Fruit fly (Drosophila melanogaster): ENCODE measurements around the gene mei-P26.

The mei-P26 gene

DNA sequence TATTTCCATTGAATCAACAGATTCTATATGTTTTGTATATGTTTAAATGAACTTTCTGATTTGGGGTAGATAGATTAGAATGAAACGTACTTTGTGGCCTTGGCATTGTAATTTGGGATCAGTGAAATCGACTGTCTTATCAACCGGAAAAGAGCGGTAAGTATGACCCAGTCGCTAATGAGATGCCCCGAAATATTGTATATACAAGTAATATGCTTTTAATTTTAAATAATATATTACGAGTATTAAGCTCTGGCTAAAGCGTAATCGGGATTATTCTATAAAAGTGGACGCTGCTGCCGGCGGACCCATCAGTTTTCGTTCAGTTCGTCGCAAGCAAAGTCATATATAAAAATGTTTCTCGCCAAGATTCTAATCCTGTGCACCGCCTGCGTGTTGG, 53.5 kb downstream of the mei-P26 start, which contains the start of gene CG15369:
Gene CG15369 (plus strand): TSS at position 301 of the 400 bp plus-strand sequence.
- no peak for TF ChIP-seq noc (tag; optimal IDR thresholded peaks at IDR 0.05)

DNA sequence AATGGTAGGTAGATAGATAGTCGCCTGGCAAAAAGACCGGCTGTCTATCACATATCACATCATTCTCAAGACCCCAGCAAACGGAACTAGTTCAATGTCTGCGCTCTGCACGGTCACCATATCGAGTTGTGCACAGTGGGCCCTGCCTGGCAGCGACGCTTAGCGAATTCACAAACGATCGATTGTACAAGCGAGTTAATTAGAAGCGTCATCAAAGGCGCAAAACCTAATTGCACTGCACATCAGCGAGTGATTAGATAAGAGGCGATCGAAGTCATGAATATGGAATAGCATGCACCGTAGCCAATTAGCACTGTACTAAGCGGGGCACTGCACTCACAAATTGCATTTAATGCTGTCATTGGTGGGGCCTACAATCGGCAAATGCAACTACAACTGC, 57.4 kb downstream of the mei-P26 start:
- no peak for TF ChIP-seq noc (tag; optimal IDR thresholded peaks at IDR 0.05)

DNA sequence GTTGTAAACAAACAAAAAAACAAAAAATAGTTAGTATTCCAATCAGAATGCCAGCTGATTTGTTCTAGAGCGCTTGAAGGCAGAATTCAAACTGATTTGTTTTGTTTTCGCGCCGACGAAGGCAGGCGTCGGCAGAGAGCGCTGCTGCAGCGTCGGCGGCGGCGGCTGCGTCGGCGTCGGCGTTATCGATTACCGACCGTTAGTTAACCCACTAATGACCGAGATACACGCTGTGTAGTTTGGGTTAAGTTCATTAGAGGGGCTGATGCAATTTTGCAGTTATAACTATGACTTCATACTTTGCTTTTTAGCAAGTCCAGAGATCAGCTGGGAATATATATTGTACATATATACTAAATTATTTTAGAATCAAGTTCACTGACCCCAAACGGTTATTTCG, 60.1 kb downstream of the mei-P26 start, which contains the start of gene t:
Gene t (minus strand): TSS at position 76 of the 400 bp plus-strand sequence.
- TF ChIP-seq noc (tag; optimal IDR thresholded peaks at IDR 0.05): peak; percentile 15

DNA sequence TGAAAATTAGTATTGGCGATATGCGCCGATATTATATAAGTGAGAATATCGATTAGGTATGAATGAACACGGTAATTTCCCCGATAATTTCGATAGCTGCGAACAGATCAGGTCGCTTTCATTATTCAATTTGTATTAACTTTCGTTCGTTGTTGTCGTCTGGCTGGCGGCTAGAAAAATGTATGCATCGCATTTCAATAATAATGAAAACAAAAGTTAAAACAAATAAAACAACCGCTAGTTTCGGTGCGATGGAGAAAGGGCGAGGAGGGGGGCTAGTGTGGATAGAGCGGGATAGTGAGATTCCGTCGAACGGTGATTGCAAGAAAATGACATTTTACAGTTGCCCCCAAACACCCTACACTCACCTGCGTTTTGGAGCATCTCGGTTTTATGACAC, 61.4 kb downstream of the mei-P26 start:
- TF ChIP-seq noc (tag; optimal IDR thresholded peaks at IDR 0.05): no peak

DNA sequence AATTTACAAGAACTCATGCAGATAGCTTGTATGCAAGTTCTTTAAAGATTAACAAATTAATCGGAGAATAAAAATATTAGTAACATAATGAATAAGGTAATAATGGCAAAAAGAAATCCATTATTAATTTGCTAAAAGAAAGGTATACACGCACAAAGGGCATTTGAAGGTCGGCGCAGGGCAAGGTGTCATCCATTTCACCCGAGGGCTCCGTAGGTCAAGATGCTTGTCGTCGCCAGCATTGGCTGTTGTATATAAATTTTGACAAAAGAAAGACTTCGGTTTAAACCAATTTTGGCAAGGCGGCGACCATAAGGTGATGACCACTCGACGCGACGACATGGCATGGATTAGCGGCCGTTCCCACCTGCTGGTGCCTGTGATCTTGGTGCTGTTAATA, 62.1 kb downstream of the mei-P26 start, which contains the start of gene CG15370:
Gene CG15370 (plus strand): TSS at position 301 of the 400 bp plus-strand sequence.
- TF ChIP-seq noc (tag; optimal IDR thresholded peaks at IDR 0.05): no peak

DNA sequence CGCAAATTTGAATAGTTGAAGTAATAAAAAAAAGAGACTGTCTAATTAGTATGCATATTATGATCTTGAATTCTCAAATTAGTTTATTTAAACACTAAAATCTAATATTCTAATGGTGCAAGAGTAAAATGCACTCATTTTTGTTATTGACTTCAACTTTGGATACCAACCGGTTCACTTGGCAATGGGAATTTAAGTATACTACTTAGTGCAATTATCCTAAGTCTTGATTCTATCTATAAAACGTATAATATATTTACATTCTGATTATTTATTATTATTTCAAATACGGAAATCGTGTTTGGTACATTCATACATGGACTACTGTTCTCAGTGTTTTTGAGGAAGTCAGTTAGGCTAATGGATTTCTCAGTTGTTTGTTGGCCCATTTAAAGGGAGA, 63.8 kb downstream of the mei-P26 start, which contains the start of gene Gr8a:
Gene Gr8a (plus strand): TSS at position 301 of the 400 bp plus-strand sequence.
- TF ChIP-seq noc (tag; optimal IDR thresholded peaks at IDR 0.05): no peak

DNA sequence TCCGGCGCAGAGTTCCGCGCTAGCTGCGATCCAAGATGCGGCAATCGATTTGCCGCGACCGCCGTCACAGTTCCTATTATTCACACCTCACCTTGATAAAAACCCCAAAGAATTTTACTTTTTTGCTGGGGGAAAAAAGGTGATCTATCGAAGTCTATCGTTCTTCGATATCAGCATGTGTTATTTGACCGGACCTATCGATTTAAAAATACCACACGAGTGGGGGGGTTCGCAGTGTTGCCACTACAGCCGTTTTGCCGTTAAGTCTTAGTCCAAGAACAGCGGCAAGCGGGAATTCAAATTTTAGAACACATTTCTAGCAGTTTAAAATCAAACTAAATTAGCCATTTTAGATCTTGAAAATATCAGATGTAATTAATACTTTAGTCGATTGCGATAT, 69.1 kb downstream of the mei-P26 start, which contains the start of gene CG12121:
Gene CG12121 (minus strand): TSS at position 180 of the 400 bp plus-strand sequence.
- TF ChIP-seq noc (tag; optimal IDR thresholded peaks at IDR 0.05): no peak

DNA sequence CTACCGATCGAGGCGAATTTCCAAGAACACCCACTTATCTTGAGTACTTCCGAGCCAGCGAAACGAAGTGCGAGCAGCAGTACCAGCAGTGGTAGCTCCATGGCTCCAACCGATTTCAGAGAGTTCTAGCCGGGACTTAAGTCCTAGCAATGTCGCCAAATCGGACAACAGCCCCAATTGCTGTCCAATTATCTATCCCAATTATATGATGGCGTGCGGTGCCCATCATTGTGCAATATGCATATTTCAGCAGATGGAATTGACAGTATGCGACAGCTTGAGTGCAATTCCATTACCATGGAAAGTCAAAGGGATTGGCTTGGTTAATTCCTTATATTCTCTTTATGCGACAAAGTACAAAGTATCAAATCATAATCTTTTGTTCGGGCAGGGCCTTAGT, 73.4 kb downstream of the mei-P26 start, which contains the start of gene Ir8a:
Gene Ir8a (minus strand): TSS at position 101 of the 400 bp plus-strand sequence.
- no peak for TF ChIP-seq noc (tag; optimal IDR thresholded peaks at IDR 0.05)

Measured in whole organism, larva.